Fruit fly (Drosophila melanogaster) whole organism, embryonic: ENCODE data around the gene CG6403.

Experiments used
- Aef1 ChIP-seq: fragments of 200-800 bp; sonication (Bioruptor generic); IDR thresholded peaks from 3 replicates; pipeline ENCODE4 v1.3.6; 2022; ENCODE audit warnings: missing biosample characterization, missing genetic modification characterization
- Bdp1 ChIP-seq: fragments of 200-800 bp; sonication (Bioruptor generic); optimal IDR thresholded peaks from 3 replicates; lab custom pipeline; 2016; ENCODE audit warnings: missing biosample characterization, missing genetic modification characterization
- Blimp-1 ChIP-seq: fragments of 200-800 bp; sonication (Bioruptor generic); optimal IDR thresholded peaks from 3 replicates; lab custom pipeline; 2018; ENCODE audit warnings: missing biosample characterization, missing genetic modification characterization, mild to moderate bottlenecking, moderate library complexity, missing genetic modification reagents
- CG10274 ChIP-seq: fragments of 200-800 bp; sonication (Bioruptor generic); optimal IDR thresholded peaks from 3 replicates; lab custom pipeline; 2017; ENCODE audit warnings: missing biosample characterization, mild to moderate bottlenecking, missing genetic modification characterization
- CG10565 ChIP-seq: fragments of 200-800 bp; sonication (Bioruptor generic); optimal IDR thresholded peaks from 3 replicates; lab custom pipeline; 2016; ENCODE audit warnings: missing biosample characterization, mild to moderate bottlenecking, missing genetic modification characterization
- CG11723 ChIP-seq: fragments of 200-800 bp; sonication (Bioruptor generic); optimal IDR thresholded peaks from 2 replicates; lab custom pipeline; 2017; ENCODE audit warnings: missing biosample characterization, mild to moderate bottlenecking, missing genetic modification characterization
- CG12236 ChIP-seq: fragments of 200-800 bp; sonication (Bioruptor generic); optimal IDR thresholded peaks from 2 replicates; lab custom pipeline; 2016; ENCODE audit warnings: missing biosample characterization, missing genetic modification characterization
- CG12659 ChIP-seq: fragments of 200-800 bp; sonication (Bioruptor generic); optimal IDR thresholded peaks from 3 replicates; lab custom pipeline; 2017; ENCODE audit warnings: mild to moderate bottlenecking, missing biosample characterization, missing genetic modification reagents, missing genetic modification characterization
- CG12769 ChIP-seq: fragments of 200-800 bp; sonication (Bioruptor generic); optimal IDR thresholded peaks from 2 replicates; lab custom pipeline; 2019; ENCODE audit warnings: missing biosample characterization, mild to moderate bottlenecking, missing genetic modification characterization, moderate library complexity
- CG12942 ChIP-seq: fragments of 200-800 bp; sonication (Bioruptor generic); optimal IDR thresholded peaks from 3 replicates; lab custom pipeline; 2016; ENCODE audit warnings: missing biosample characterization, missing genetic modification characterization
- CG13894 ChIP-seq: fragments of 200-800 bp; sonication (Bioruptor generic); optimal IDR thresholded peaks from 3 replicates; lab custom pipeline; 2018; ENCODE audit warnings: missing biosample characterization, mild to moderate bottlenecking, missing genetic modification characterization, moderate library complexity
- CG14860 ChIP-seq: fragments of 200-800 bp; sonication (Bioruptor generic); IDR thresholded peaks from 3 replicates; pipeline ENCODE4 v1.3.6; 2022; ENCODE audit warnings: missing biosample characterization, missing genetic modification characterization; ENCODE audit not compliant: partially characterized antibody
- CG17829 ChIP-seq: fragments of 200-800 bp; optimal IDR thresholded peaks from 2 replicates; lab custom pipeline; 2019; ENCODE audit warnings: missing biosample characterization, mild to moderate bottlenecking, missing genetic modification characterization, moderate library complexity
- CG18599 ChIP-seq: fragments of 200-800 bp; sonication (Bioruptor generic); optimal IDR thresholded peaks from 3 replicates; lab custom pipeline; 2017; ENCODE audit warnings: missing biosample characterization, missing genetic modification characterization, mild to moderate bottlenecking, moderate library complexity, missing genetic modification reagents
- CG31365 ChIP-seq: fragments of 200-800 bp; sonication (Bioruptor generic); optimal IDR thresholded peaks from 2 replicates; lab custom pipeline; 2018; ENCODE audit warnings: missing biosample characterization, mild to moderate bottlenecking, missing genetic modification characterization
- CG32767 ChIP-seq: fragments of 200-800 bp; sonication (Bioruptor generic); IDR thresholded peaks from 2 replicates; pipeline ENCODE4 v1.3.6; 2022; ENCODE audit warnings: missing biosample characterization, missing genetic modification characterization
- CG3838 ChIP-seq: fragments of 200-800 bp; sonication (Bioruptor generic); optimal IDR thresholded peaks from 3 replicates; lab custom pipeline; 2016; ENCODE audit warnings: missing biosample characterization, missing genetic modification characterization
- CG3847 ChIP-seq: fragments of 200-800 bp; sonication (Bioruptor generic); IDR thresholded peaks from 2 replicates; pipeline ENCODE4 v1.3.6; 2022; ENCODE audit warnings: missing biosample characterization, missing genetic modification characterization
- CG4282 ChIP-seq: fragments of 200-800 bp; sonication (Bioruptor generic); optimal IDR thresholded peaks from 2 replicates; lab custom pipeline; 2016; ENCODE audit warnings: missing biosample characterization, missing genetic modification characterization
- CG6654 ChIP-seq: fragments of 200-800 bp; sonication (Bioruptor generic); optimal IDR thresholded peaks from 2 replicates; lab custom pipeline; 2017; ENCODE audit warnings: missing biosample characterization, mild to moderate bottlenecking, missing genetic modification characterization
- CG7928 ChIP-seq: fragments of 200-800 bp; sonication (Bioruptor generic); optimal IDR thresholded peaks from 2 replicates; lab custom pipeline; 2017; ENCODE audit warnings: missing biosample characterization, mild to moderate bottlenecking, missing genetic modification characterization
- CG8290 ChIP-seq, 3 experiments: fragments of 200-800 bp; sonication (Bioruptor generic); optimal IDR thresholded peaks; 2 replicates each; lab custom pipeline; 2016 to 2019; ENCODE audit warnings: missing biosample characterization in 3 of 3, missing genetic modification characterization in 3 of 3, mild to moderate bottlenecking in 2 of 3, moderate library complexity in 1 of 3
- CG8478 ChIP-seq: fragments of >200 bp; optimal IDR thresholded peaks from 2 replicates; lab custom pipeline; 2018
- CG9609 ChIP-seq: fragments of 200-800 bp; sonication (Bioruptor generic); optimal IDR thresholded peaks from 3 replicates; lab custom pipeline; 2016; ENCODE audit warnings: missing biosample characterization, missing genetic modification characterization
- CG9727 ChIP-seq: fragments of 200-800 bp; sonication (Bioruptor generic); optimal IDR thresholded peaks from 3 replicates; lab custom pipeline; 2017; ENCODE audit warnings: missing biosample characterization, mild to moderate bottlenecking, missing genetic modification characterization
- CG9797 ChIP-seq: fragments of 200-800 bp; sonication (Bioruptor generic); optimal IDR thresholded peaks from 3 replicates; lab custom pipeline; 2018; ENCODE audit warnings: missing biosample characterization, mild to moderate bottlenecking, missing genetic modification characterization
- Deaf1 ChIP-seq: fragments of 200-800 bp; optimal IDR thresholded peaks from 3 replicates; lab custom pipeline; 2019; ENCODE audit warnings: missing biosample characterization, mild to moderate bottlenecking, missing genetic modification characterization, moderate library complexity
- Dfd ChIP-seq, 2 experiments: fragments of >200 bp; optimal IDR thresholded peaks; 2 replicates each; lab custom pipeline; 2017; ENCODE audit warnings: missing biosample characterization in 2 of 2, missing genetic modification characterization in 2 of 2
- Dll ChIP-seq: fragments of 200-800 bp; sonication (Bioruptor generic); IDR thresholded peaks from 4 replicates; pipeline ENCODE4 v1.3.6; 2022; ENCODE audit warnings: missing biosample characterization, missing genetic modification characterization; ENCODE audit not compliant: partially characterized antibody
- E2f2 ChIP-seq: fragments of 200-800 bp; sonication (Bioruptor generic); IDR thresholded peaks from 2 replicates; pipeline ENCODE4 v1.3.6; 2022; ENCODE audit warnings: missing biosample characterization, missing genetic modification characterization
- Hand ChIP-seq: fragments of 200-800 bp; sonication (Bioruptor generic); optimal IDR thresholded peaks from 2 replicates; lab custom pipeline; 2017; ENCODE audit warnings: mild to moderate bottlenecking, missing biosample characterization, missing genetic modification reagents, missing genetic modification characterization
- Oaz ChIP-seq: fragments of 200-800 bp; sonication (Bioruptor generic); IDR thresholded peaks from 2 replicates; pipeline ENCODE4 v1.3.6; 2022; ENCODE audit warnings: missing biosample characterization, missing genetic modification characterization
- Scr ChIP-seq: fragments of 200-800 bp; sonication (Bioruptor generic); IDR thresholded peaks from 2 replicates; pipeline ENCODE4 v1.3.6; 2022; ENCODE audit warnings: missing biosample characterization, missing genetic modification characterization; ENCODE audit not compliant: partially characterized antibody
- Stat92E ChIP-seq, 3 experiments: fragments of >200 bp in 2 of 3; fragments of 200-800 bp in 1 of 3; sonication (Bioruptor generic) in 1 of 3; optimal IDR thresholded peaks; 2 replicates each; lab custom pipeline; 2017 to 2019; ENCODE audit warnings: missing biosample characterization in 3 of 3, missing genetic modification characterization in 3 of 3, mild to moderate bottlenecking in 1 of 3, moderate library complexity in 1 of 3
- Usf ChIP-seq: fragments of 200-800 bp; sonication (Bioruptor generic); optimal IDR thresholded peaks from 2 replicates; lab custom pipeline; 2017; ENCODE audit warnings: missing genotype, missing biosample characterization, missing genetic modification characterization
- YL-1 ChIP-seq: fragments of 200-800 bp; sonication (Bioruptor generic); optimal IDR thresholded peaks from 3 replicates; lab custom pipeline; 2017; ENCODE audit warnings: missing biosample characterization, mild to moderate bottlenecking, missing genetic modification characterization
- bbx ChIP-seq: fragments of 200-800 bp; sonication (Bioruptor generic); IDR thresholded peaks from 2 replicates; pipeline ENCODE4 v1.3.6; 2022; ENCODE audit warnings: missing biosample characterization, missing genetic modification characterization; ENCODE audit not compliant: partially characterized antibody
- bigmax ChIP-seq: fragments of 200-800 bp; sonication (Bioruptor generic); optimal IDR thresholded peaks from 2 replicates; lab custom pipeline; 2018; ENCODE audit warnings: missing biosample characterization, mild to moderate bottlenecking, missing genetic modification characterization
- btn ChIP-seq: fragments of 200-800 bp; sonication (Bioruptor generic); optimal IDR thresholded peaks from 2 replicates; lab custom pipeline; 2016; ENCODE audit warnings: missing biosample characterization, missing genetic modification characterization
- corto ChIP-seq: fragments of 200-800 bp; sonication (Bioruptor generic); optimal IDR thresholded peaks from 2 replicates; lab custom pipeline; 2016; ENCODE audit warnings: missing biosample characterization, mild to moderate bottlenecking, missing genetic modification characterization, moderate library complexity
- crol ChIP-seq: fragments of 200-800 bp; sonication (Bioruptor generic); IDR thresholded peaks from 2 replicates; pipeline ENCODE4 v1.3.6; 2022; ENCODE audit warnings: missing biosample characterization, missing genetic modification characterization
- h ChIP-seq: fragments of >200 bp; optimal IDR thresholded peaks from 2 replicates; lab custom pipeline; 2017
- jumu ChIP-seq: fragments of 200-800 bp; sonication (Bioruptor generic); optimal IDR thresholded peaks from 3 replicates; lab custom pipeline; 2016; ENCODE audit warnings: missing biosample characterization, missing genetic modification characterization
- kni ChIP-seq: fragments of 200-800 bp; sonication (Bioruptor generic); optimal IDR thresholded peaks from 3 replicates; lab custom pipeline; 2017; ENCODE audit warnings: mild to moderate bottlenecking, missing biosample characterization, missing genetic modification reagents, missing genetic modification characterization
- mld ChIP-seq: fragments of 200-800 bp; sonication (Bioruptor generic); IDR thresholded peaks from 3 replicates; pipeline ENCODE4 v1.3.6; 2022; ENCODE audit warnings: missing biosample characterization, missing genetic modification characterization; ENCODE audit not compliant: partially characterized antibody
- psq ChIP-seq: fragments of 200-800 bp; sonication (Bioruptor generic); optimal IDR thresholded peaks from 2 replicates; lab custom pipeline; 2017; ENCODE audit warnings: missing biosample characterization, missing genetic modification characterization
- sqz ChIP-seq: fragments of 200-800 bp; sonication (Bioruptor generic); optimal IDR thresholded peaks from 3 replicates; lab custom pipeline; 2018; ENCODE audit warnings: missing biosample characterization, mild to moderate bottlenecking, missing genetic modification characterization
- unc-4 ChIP-seq: fragments of 200-800 bp; sonication (Bioruptor generic); IDR thresholded peaks from 2 replicates; pipeline ENCODE4 v1.3.6; 2022; ENCODE audit warnings: missing biosample characterization, missing genetic modification characterization; ENCODE audit not compliant: partially characterized antibody
- vvl ChIP-seq: fragments of 200-800 bp; sonication (Bioruptor generic); IDR thresholded peaks from 2 replicates; pipeline ENCODE4 v1.3.6; 2022; ENCODE audit warnings: missing biosample characterization, missing genetic modification characterization
- wdn ChIP-seq: fragments of 200-800 bp; sonication (Bioruptor generic); IDR thresholded peaks from 2 replicates; pipeline ENCODE4 v1.3.6; 2022; ENCODE audit warnings: missing biosample characterization, missing genetic modification characterization
- zfh1 ChIP-seq: fragments of 200-800 bp; sonication (Bioruptor generic); IDR thresholded peaks from 3 replicates; pipeline ENCODE4 v1.3.6; 2022; ENCODE audit warnings: missing biosample characterization, missing genetic modification characterization

The CG6403 gene

DNA sequence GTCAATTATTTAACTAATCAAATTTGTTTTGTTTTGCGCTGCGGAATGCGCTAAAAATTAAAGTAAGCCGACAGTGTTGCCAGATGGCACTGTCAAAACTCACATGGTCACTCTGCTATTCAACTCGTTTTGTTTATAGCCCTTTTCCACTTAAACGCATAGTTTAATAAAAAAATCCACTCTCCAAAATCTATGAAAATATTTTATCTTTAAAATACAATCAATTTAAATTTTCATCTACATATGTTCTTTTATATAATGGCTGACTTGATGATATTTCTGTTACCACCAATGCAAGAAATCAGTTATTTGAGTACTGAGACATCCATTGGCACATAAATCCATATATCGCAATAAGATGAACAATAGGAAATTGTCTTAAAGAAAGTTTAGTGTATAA is 18.8 kb downstream of the CG6403 start, which contains the start of gene CG6425 (continued):
- TF ChIP-seq Dfd (GFP tag; optimal IDR thresholded peaks at IDR 0.05; lab: Kevin White, UChicago), result peak in 1 of 2 experiments; percentile 51
- no peak for TF ChIP-seq kni (GFP tag; lab: Kevin White, UChicago)
- no peak for TF ChIP-seq CG9727 (GFP tag; lab: Kevin White, UChicago)
- TF ChIP-seq CG32767, result no peak
- no peak for TF ChIP-seq CG10565 (GFP tag; lab: Kevin White, UChicago)
- no peak for TF ChIP-seq unc-4
- TF ChIP-seq psq (GFP tag; lab: Kevin White, UChicago), result no peak
- no peak for TF ChIP-seq crol (GFP tag; lab: Robert Waterston, UW)
- TF ChIP-seq CG11723 (GFP tag; lab: Kevin White, UChicago), result no peak
- no peak for TF ChIP-seq bigmax (GFP tag; lab: Kevin White, UChicago)
- no peak for TF ChIP-seq jumu (GFP tag; lab: Kevin White, UChicago)
- TF ChIP-seq CG8478 (lab: Kevin White, UChicago), result no peak
- no peak for TF ChIP-seq mld (GFP tag; lab: Robert Waterston, UW)
- TF ChIP-seq CG12769 (tag; lab: Kevin White, UChicago), result no peak
- no peak for TF ChIP-seq CG4282 (GFP tag; lab: Kevin White, UChicago)
- TF ChIP-seq CG13894, result no peak
- no peak for TF ChIP-seq h (lab: Kevin White, UChicago)
- TF ChIP-seq E2f2, result peak; percentile 87
- no peak for TF ChIP-seq corto (GFP tag; lab: Kevin White, UChicago)
- TF ChIP-seq Deaf1 (tag; lab: Kevin White, UChicago), result no peak
- TF ChIP-seq CG3838 (GFP tag; lab: Kevin White, UChicago), result no peak
- no peak for TF ChIP-seq CG18599 (GFP tag; lab: Kevin White, UChicago)
- TF ChIP-seq sqz (GFP tag; lab: Kevin White, UChicago), result no peak
- TF ChIP-seq CG8290 (GFP tag; optimal IDR thresholded peaks at IDR 0.05; lab: Kevin White, UChicago), result no peak
- no peak for TF ChIP-seq CG8290 (tag; optimal IDR thresholded peaks at IDR 0.05; lab: Kevin White, UChicago)
- peak; percentile 31 for TF ChIP-seq CG9797
- TF ChIP-seq CG31365 (tag; lab: Kevin White, UChicago), result no peak
- peak; percentile 52 for TF ChIP-seq CG12659
- no peak for TF ChIP-seq zfh1 (GFP tag; lab: Robert Waterston, UW)
- TF ChIP-seq bbx (GFP tag; lab: Robert Waterston, UW), result no peak
- TF ChIP-seq YL-1, result no peak
- TF ChIP-seq Aef1 (GFP tag; lab: Robert Waterston, UW), result no peak
- TF ChIP-seq CG9609 (GFP tag; lab: Kevin White, UChicago), result no peak
- TF ChIP-seq Hand (GFP tag; lab: Kevin White, UChicago), result no peak
- TF ChIP-seq Scr (GFP tag; lab: Robert Waterston, UW), result no peak
- TF ChIP-seq wdn (GFP tag; lab: Robert Waterston, UW), result peak; percentile 39; the same call in 1 of the 2 replicates
- no peak for TF ChIP-seq CG10274 (GFP tag; lab: Kevin White, UChicago)
- TF ChIP-seq CG14860 (GFP tag; lab: Robert Waterston, UW), result no peak
- TF ChIP-seq CG12236 (GFP tag; lab: Kevin White, UChicago), result no peak
- no peak for TF ChIP-seq Oaz (GFP tag; lab: Robert Waterston, UW)
- TF ChIP-seq Stat92E (GFP tag; optimal IDR thresholded peaks at IDR 0.05; lab: Kevin White, UChicago), result no peak
- TF ChIP-seq CG3847, result peak; percentile 79
- no peak for TF ChIP-seq CG12942 (GFP tag; lab: Kevin White, UChicago)
- no peak for TF ChIP-seq CG7928 (GFP tag; lab: Kevin White, UChicago)
- no peak for TF ChIP-seq Blimp-1 (GFP tag; lab: Kevin White, UChicago)
- TF ChIP-seq CG6654 (GFP tag; lab: Kevin White, UChicago), result no peak
- TF ChIP-seq Usf (GFP tag; lab: Kevin White, UChicago), result no peak
- no peak for TF ChIP-seq CG17829 (tag; lab: Kevin White, UChicago)
- TF ChIP-seq Bdp1 (GFP tag; lab: Kevin White, UChicago), result no peak
- TF ChIP-seq Dll (GFP tag; lab: Robert Waterston, UW), result no peak
- no peak for TF ChIP-seq btn (GFP tag; lab: Kevin White, UChicago)
- TF ChIP-seq vvl, result no peak
